Fruit fly (Drosophila melanogaster) Kc167 (cell line): Measurements from ENCODE around the gene ro.

Source experiments
- Myc ChIP-seq: fragments of >200 bp; optimal IDR thresholded peaks from 2 replicates; lab custom pipeline; 2017; ENCODE audit warnings: missing external identifiers
- Sin3A ChIP-seq: fragments of >200 bp; optimal IDR thresholded peaks from 2 replicates; lab custom pipeline; 2018; ENCODE audit warnings: missing external identifiers
- h ChIP-seq: fragments of >200 bp; optimal IDR thresholded peaks from 3 replicates; lab custom pipeline; 2018; ENCODE audit warnings: missing external identifiers
- insv ChIP-seq: fragments of >200 bp; optimal IDR thresholded peaks from 3 replicates; lab custom pipeline; 2018; ENCODE audit warnings: missing external identifiers
- psq ChIP-seq: fragments of >200 bp; optimal IDR thresholded peaks from 2 replicates; lab custom pipeline; 2017; ENCODE audit warnings: missing external identifiers
- ttk ChIP-seq: sonication (Bioruptor generic); optimal IDR thresholded peaks from 2 replicates; lab custom pipeline; 2017; ENCODE audit warnings: missing external identifiers

Gene ro

dm6 chr3R:26846446-26846845 lies 34.5 kb downstream of the ro start:
- TF ChIP-seq psq: no peak
- no peak for TF ChIP-seq insv (lab: Kevin White, UChicago)
- TF ChIP-seq h (lab: Kevin White, UChicago): no peak
- TF ChIP-seq Myc: no peak

- TF ChIP-seq Sin3A (no peak), Myc (no peak), h (lab: Kevin White, UChicago) (no peak), ttk (lab: Kevin White, UChicago) (no peak), insv (lab: Kevin White, UChicago) (no peak)
These were observed 49.1 kb downstream of the ro start for dm6 chr3R:26831861-26832260.
